Worm (Caenorhabditis elegans) whole organism, L1 larva: ENCODE results near the gene W09G10.9.
A peak's percentile ranks its signal among the peaks of the same experiment; 100 is the strongest.

ENCODE experiments used
- C16A3.4 ChIP-seq: fragments of 150-350 bp; optimal IDR thresholded peaks from 2 replicates; lab custom pipeline; 2014; ENCODE audit warnings: missing biosample characterization, missing genetic modification characterization
- C34B4.2 ChIP-seq: sonication (generic microtip); optimal IDR thresholded peaks from 2 replicates; lab custom pipeline; 2017; ENCODE audit warnings: mild to moderate bottlenecking, missing genetic modification characterization, missing compliant biosample characterization
- Y116A8C.19 ChIP-seq: sonication (generic microtip); optimal IDR thresholded peaks from 2 replicates; lab custom pipeline; 2016; ENCODE audit warnings: missing compliant biosample characterization, missing genetic modification characterization, borderline replicate concordance
- dpl-1 ChIP-seq, 3 experiments: fragments of 150-350 bp in 2 of 3; sonication (generic microtip) in 1 of 3; optimal IDR thresholded peaks; 2 replicates each; lab custom pipeline; 2014 to 2017; ENCODE audit warnings: missing biosample characterization in 3 of 3, missing genetic modification characterization in 3 of 3, missing genetic modification reagents in 3 of 3
- dsc-1 ChIP-seq: sonication (generic microtip); optimal IDR thresholded peaks from 2 replicates; lab custom pipeline; 2016; ENCODE audit warnings: mild to moderate bottlenecking, missing genetic modification characterization, missing compliant biosample characterization
- efl-1 ChIP-seq, 4 experiments: fragments of 150-350 bp; optimal IDR thresholded peaks in 3 of 4; peaks in 1 of 4; 1 replicate in 1 of 4; 2 replicates in 3 of 4; lab custom pipeline; 2014; ENCODE audit warnings: missing biosample characterization in 2 of 4, missing genetic modification characterization in 2 of 4, missing genetic modification reagents in 2 of 4
- efl-3 ChIP-seq: fragments of 200-800 bp; sonication (Bioruptor generic); optimal IDR thresholded peaks from 2 replicates; lab custom pipeline; 2018; ENCODE audit warnings: mild to moderate bottlenecking, missing genetic modification characterization, missing compliant biosample characterization
- egl-27 ChIP-seq, 2 experiments: fragments of 150-350 bp in 1 of 2; sonication (generic microtip); optimal IDR thresholded peaks; 3 replicates each; lab custom pipeline; 2017 to 2018; ENCODE audit warnings: missing biosample characterization in 2 of 2, missing genetic modification characterization in 2 of 2, missing genetic modification reagents in 2 of 2
- elt-2 ChIP-seq: sonication (generic microtip); optimal IDR thresholded peaks from 2 replicates; lab custom pipeline; 2016; ENCODE audit warnings: missing genetic modification characterization, mild to moderate bottlenecking, inconsistent platforms, missing compliant biosample characterization, missing genetic modification reagents
- fkh-10 ChIP-seq: sonication (generic microtip); optimal IDR thresholded peaks from 2 replicates; lab custom pipeline; 2017; ENCODE audit warnings: missing biosample characterization, missing genetic modification reagents, missing genetic modification characterization
- fkh-8 ChIP-seq: sonication (generic microtip); optimal IDR thresholded peaks from 2 replicates; lab custom pipeline; 2016; ENCODE audit warnings: mild to moderate bottlenecking, missing genetic modification characterization, missing compliant biosample characterization
- grh-1 ChIP-seq: fragments of 200-800 bp; sonication (Bioruptor generic); IDR thresholded peaks from 2 replicates; pipeline ENCODE4 v1.3.6; 2022; ENCODE audit warnings: missing genetic modification reagents, missing genetic modification characterization, missing compliant biosample characterization
- hlh-4 ChIP-seq: sonication (generic microtip); optimal IDR thresholded peaks from 2 replicates; lab custom pipeline; 2016; ENCODE audit warnings: mild to moderate bottlenecking, missing genetic modification characterization, missing compliant biosample characterization
- hpl-2 ChIP-seq: fragments of 150-350 bp; optimal IDR thresholded peaks from 2 replicates; lab custom pipeline; 2014; ENCODE audit warnings: missing biosample characterization, missing genetic modification reagents, missing genetic modification characterization
- isw-1 ChIP-seq: fragments of 200-800 bp; sonication (Bioruptor generic); IDR thresholded peaks from 2 replicates; pipeline ENCODE4 v1.3.6; 2022; ENCODE audit warnings: missing genetic modification characterization, missing compliant biosample characterization
- jun-1 ChIP-seq: fragments of 150-350 bp; optimal IDR thresholded peaks from 2 replicates; lab custom pipeline; 2014; ENCODE audit warnings: missing biosample characterization, missing genetic modification reagents, missing genetic modification characterization
- lin-14 ChIP-seq: fragments of 200-800 bp; sonication (Bioruptor generic); optimal IDR thresholded peaks from 2 replicates; lab custom pipeline; 2018; ENCODE audit warnings: mild to moderate bottlenecking, missing genetic modification characterization, moderate library complexity, missing compliant biosample characterization
- lin-35 ChIP-seq, 2 experiments: fragments of 150-350 bp; optimal IDR thresholded peaks; 2 replicates each; lab custom pipeline; 2014; ENCODE audit warnings: missing biosample characterization in 2 of 2, missing genetic modification characterization in 2 of 2, missing genetic modification reagents in 2 of 2
- lin-39 ChIP-seq: fragments of 150-350 bp; optimal IDR thresholded peaks from 2 replicates; lab custom pipeline; 2014; ENCODE audit warnings: missing biosample characterization, missing genetic modification reagents, missing genetic modification characterization
- lsy-2 ChIP-seq, 2 experiments: fragments of 150-350 bp; optimal IDR thresholded peaks; 2 replicates each; lab custom pipeline; 2014; ENCODE audit warnings: missing biosample characterization in 2 of 2, missing genetic modification characterization in 2 of 2
- mep-1 ChIP-seq: fragments of 150-350 bp; optimal IDR thresholded peaks from 2 replicates; lab custom pipeline; 2014; ENCODE audit warnings: missing biosample characterization, missing genetic modification characterization
- nhr-12 ChIP-seq: sonication (generic microtip); optimal IDR thresholded peaks from 2 replicates; lab custom pipeline; 2017; ENCODE audit warnings: missing biosample characterization, missing genetic modification characterization
- nhr-20 ChIP-seq: sonication (generic microtip); optimal IDR thresholded peaks from 2 replicates; lab custom pipeline; 2016; ENCODE audit warnings: mild to moderate bottlenecking, missing genetic modification characterization, missing compliant biosample characterization
- nhr-28 ChIP-seq: fragments of 150-350 bp; optimal IDR thresholded peaks from 2 replicates; lab custom pipeline; 2014; ENCODE audit warnings: missing biosample characterization, missing genetic modification characterization
- nhr-47 ChIP-seq: sonication (generic microtip); optimal IDR thresholded peaks from 2 replicates; lab custom pipeline; 2016; ENCODE audit warnings: mild to moderate bottlenecking, missing genetic modification characterization, moderate library complexity, missing compliant biosample characterization
- nhr-84 ChIP-seq: sonication (generic microtip); optimal IDR thresholded peaks from 2 replicates; lab custom pipeline; 2017; ENCODE audit warnings: missing biosample characterization, missing genetic modification characterization
- nhr-85 ChIP-seq: sonication (generic microtip); peaks from one replicate; lab custom pipeline; 2016; ENCODE audit warnings: missing genetic modification characterization, inconsistent platforms, missing compliant biosample characterization
- pag-3 ChIP-seq: sonication (generic microtip); optimal IDR thresholded peaks from 2 replicates; lab custom pipeline; 2017; ENCODE audit warnings: missing genetic modification characterization, mild to moderate bottlenecking, missing compliant biosample characterization, antibody characterized with exemption, borderline replicate concordance; ENCODE audit not compliant: insufficient read depth
- rnt-1 ChIP-seq: sonication (generic microtip); optimal IDR thresholded peaks from 2 replicates; lab custom pipeline; 2016; ENCODE audit warnings: mild to moderate bottlenecking, missing genetic modification characterization, moderate library complexity, missing compliant biosample characterization
- skn-1 ChIP-seq: fragments of 150-350 bp; optimal IDR thresholded peaks from 2 replicates; lab custom pipeline; 2014; ENCODE audit warnings: missing biosample characterization, missing genetic modification characterization
- sox-4 ChIP-seq: sonication (generic microtip); optimal IDR thresholded peaks from 2 replicates; lab custom pipeline; 2016; ENCODE audit warnings: missing genetic modification characterization, missing compliant biosample characterization
- sptf-1 ChIP-seq: fragments of 150-350 bp; optimal IDR thresholded peaks from 2 replicates; lab custom pipeline; 2014; ENCODE audit warnings: missing biosample characterization, missing genetic modification characterization
- sup-37 ChIP-seq: fragments of 200-800 bp; sonication (Bioruptor generic); optimal IDR thresholded peaks from 2 replicates; lab custom pipeline; 2018; ENCODE audit warnings: mild to moderate bottlenecking, missing genetic modification characterization, missing compliant biosample characterization
- tbx-2 ChIP-seq: sonication (generic microtip); optimal IDR thresholded peaks from 2 replicates; lab custom pipeline; 2016; ENCODE audit warnings: missing genetic modification characterization, missing compliant biosample characterization
- vab-15 ChIP-seq: sonication (generic microtip); optimal IDR thresholded peaks from 2 replicates; lab custom pipeline; 2017; ENCODE audit warnings: missing genotype, mild to moderate bottlenecking, missing genetic modification characterization, missing compliant biosample characterization
- ztf-4 ChIP-seq: fragments of 150-350 bp; optimal IDR thresholded peaks from 2 replicates; lab custom pipeline; 2014; ENCODE audit warnings: missing biosample characterization, missing genetic modification characterization

The W09G10.9 gene

ce11 chrII:3504717-3505116 lies 16.9 kb upstream of the W09G10.9 start, which contains the start of gene cyh-1:
TSS of gene cyh-1 (plus strand) at chrII:3505017.
- TF ChIP-seq nhr-12 (tag; lab: Kevin White, UChicago) (no peak), isw-1 (no peak), sox-4 (no peak), sup-37 (no peak), fkh-8 (tag; lab: Kevin White, UChicago) (no peak), dpl-1 (GFP tag; optimal IDR thresholded peaks at IDR 0.05; lab: Kevin White, UChicago) (no peak), Y116A8C.19 (tag; lab: Kevin White, UChicago) (no peak), egl-27 (tag; optimal IDR thresholded peaks at IDR 0.05; lab: Kevin White, UChicago) (no peak), C34B4.2 (tag; lab: Kevin White, UChicago) (no peak), lin-14 (GFP tag; lab: Kevin White, UChicago) (no peak), nhr-20 (tag; lab: Kevin White, UChicago) (no peak), tbx-2 (tag; lab: Kevin White, UChicago) (no peak), lin-39 (tag; lab: Kevin White, UChicago) (no peak), C16A3.4 (tag; lab: Kevin White, UChicago) (no peak), efl-3 (GFP tag; lab: Kevin White, UChicago) (no peak)

- TF ChIP-seq Y116A8C.19 (tag; lab: Kevin White, UChicago) = no peak
- TF ChIP-seq vab-15 (tag; lab: Kevin White, UChicago) = no peak
- TF ChIP-seq fkh-10 = no peak
- no peak for TF ChIP-seq lin-14 (GFP tag; lab: Kevin White, UChicago)
- TF ChIP-seq nhr-28 = no peak
- TF ChIP-seq fkh-8 (tag; lab: Kevin White, UChicago) = no peak
- TF ChIP-seq ztf-4 (tag; lab: Kevin White, UChicago) = no peak
- TF ChIP-seq nhr-47 (tag; lab: Kevin White, UChicago) = no peak
- TF ChIP-seq grh-1 = no peak
- no peak for TF ChIP-seq nhr-85 (tag; lab: Kevin White, UChicago)
- no peak for TF ChIP-seq mep-1 (tag; lab: Kevin White, UChicago)
- no peak for TF ChIP-seq lin-39 (tag; lab: Kevin White, UChicago)
- TF ChIP-seq, all 84 proteins: peak for 0
Measured at ce11 chrII:3512240-3512639, 9.4 kb upstream of the W09G10.9 start, which contains the start of gene Y49F6B.19. TSS of gene Y49F6B.19 (minus strand) at chrII:3512340.

- TF ChIP-seq grh-1 (no peak), tbx-2 (tag; lab: Kevin White, UChicago) (no peak), lsy-2 (tag; optimal IDR thresholded peaks at IDR 0.05; lab: Kevin White, UChicago) (no peak), hlh-4 (tag; lab: Kevin White, UChicago) (peak; percentile 55)
Measured at ce11 chrII:3514631-3515030, 7.0 kb upstream of the W09G10.9 start, which contains the start of gene srz-5. TSS of gene srz-5 (minus strand) at chrII:3514731.

ce11 chrII:3515384-3516053 lies 6.1 kb upstream of the W09G10.9 start, which contains the start of the genes Y49F6B.14 and clec-125:
TSS of gene Y49F6B.14 (minus strand) at chrII:3515484.
TSS of gene clec-125 (plus strand) at chrII:3516003.
- TF ChIP-seq pag-3 (no peak), lin-35 (GFP tag; optimal IDR thresholded peaks at IDR 0.05; lab: Kevin White, UChicago) (no peak), skn-1 (tag; lab: Kevin White, UChicago) (no peak), sptf-1 (no peak)

- no peak for TF ChIP-seq lin-14 (GFP tag; lab: Kevin White, UChicago)
- TF ChIP-seq lin-39 (tag; lab: Kevin White, UChicago) = no peak
- no peak for TF ChIP-seq ztf-4 (tag; lab: Kevin White, UChicago)
- TF ChIP-seq hpl-2 (GFP tag; lab: Kevin White, UChicago) = no peak
- TF ChIP-seq elt-2 (tag; lab: Kevin White, UChicago) = no peak
- TF ChIP-seq efl-1 (optimal IDR thresholded peaks at IDR 0.05; lab: Kevin White, UChicago) = no peak
- TF ChIP-seq efl-1 (GFP tag; optimal IDR thresholded peaks at IDR 0.05 in 1 of 2; lab: Kevin White, UChicago) = no peak
- TF ChIP-seq nhr-12 (tag; lab: Kevin White, UChicago) = no peak
- no peak for TF ChIP-seq hlh-4 (tag; lab: Kevin White, UChicago)
- TF ChIP-seq dsc-1 (tag; lab: Kevin White, UChicago) = no peak
- no peak for TF ChIP-seq jun-1
- no peak for TF ChIP-seq nhr-84 (tag; lab: Kevin White, UChicago)
- no peak for TF ChIP-seq rnt-1 (tag; lab: Kevin White, UChicago)
Measured at ce11 chrII:3516175-3516574, 5.4 kb upstream of the W09G10.9 start.
